Fruit fly (Drosophila melanogaster): ENCODE data around the gene Pldn.

Gene Pldn

DNA sequence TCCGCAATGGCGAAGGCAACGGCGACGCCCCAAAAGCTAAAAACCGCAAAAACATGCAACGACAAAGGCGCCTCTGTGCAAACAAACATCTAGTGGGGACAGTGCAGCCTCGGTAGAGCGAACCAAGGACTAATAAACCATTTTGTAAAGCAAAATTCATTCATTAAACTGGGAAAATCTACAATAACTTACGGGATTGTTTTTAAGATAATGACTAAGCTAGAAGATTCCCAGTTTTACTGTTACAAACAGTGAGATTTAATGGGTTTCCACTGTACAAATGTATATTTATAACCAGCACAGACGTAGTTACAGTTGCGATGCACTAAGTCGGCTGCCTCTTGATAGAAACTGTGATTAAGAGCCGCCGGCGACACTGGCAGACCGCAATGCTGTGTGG is 35.0 kb downstream of the Pldn start (continued):
- TF ChIP-seq knrl (GFP tag; IDR thresholded peaks at IDR 0.05; ENCODE audit: partially characterized antibody) (no peak), CG6813 (GFP tag; optimal IDR thresholded peaks at IDR 0.05) (no peak), CG4424 (GFP tag; optimal IDR thresholded peaks at IDR 0.05) (no peak), esg (GFP tag; conservative IDR thresholded peaks at IDR 0.05) (0 out of 2 replicates have a peak, but pooled peaks have one; percentile 13)

dm6 chr3L:11648410-11648809 is 42.8 kb downstream of the Pldn start, which contains the start of the genes RIOK1 and Polr3H:
Gene RIOK1 (minus strand): TSS chr3L:11648474.
Gene Polr3H (plus strand): TSS chr3L:11648756.
- TF ChIP-seq amos (GFP tag; IDR thresholded peaks at IDR 0.05; ENCODE audit: partially characterized antibody) (no peak), CG17385 (GFP tag; optimal IDR thresholded peaks at IDR 0.05) (peak; percentile 42), CG17359 (tag; optimal IDR thresholded peaks at IDR 0.05) (no peak), CG2875 (GFP tag; optimal IDR thresholded peaks at IDR 0.05) (peak; percentile 5), vfl (GFP tag; optimal IDR thresholded peaks at IDR 0.05) (peak; percentile 59), CG3065 (GFP tag; optimal IDR thresholded peaks at IDR 0.05) (peak; percentile 25), Sry-β (GFP tag; optimal IDR thresholded peaks at IDR 0.05) (peak; percentile 56), Spps (tag; optimal IDR thresholded peaks at IDR 0.05) (peak; percentile 27), ems (GFP tag; optimal IDR thresholded peaks at IDR 0.05) (peak; percentile 83), CG1832 (GFP tag; optimal IDR thresholded peaks at IDR 0.05) (no peak), Hand (GFP tag; optimal IDR thresholded peaks at IDR 0.05) (no peak), Hr51 (GFP tag; optimal IDR thresholded peaks at IDR 0.05) (peak in 1 of 2 experiments; percentile 63), CG11696 (GFP tag; IDR thresholded peaks at IDR 0.05) (no peak), HmgZ (tag; optimal IDR thresholded peaks at IDR 0.05) (peak; percentile 74), gcm2 (GFP tag; optimal IDR thresholded peaks at IDR 0.05) (peak; percentile 62), ewg (GFP tag; optimal IDR thresholded peaks at IDR 0.05) (peak; percentile 34), Asciz (GFP tag; optimal IDR thresholded peaks at IDR 0.05) (no peak), org-1 (GFP tag; optimal IDR thresholded peaks at IDR 0.05) (no peak), CG12104 (GFP tag; optimal IDR thresholded peaks at IDR 0.05) (no peak), cas (GFP tag; IDR thresholded peaks at IDR 0.05) (0 out of 2 replicates have a peak, but pooled peaks have one; percentile 31), NfI (GFP tag; optimal IDR thresholded peaks at IDR 0.05) (peak; percentile 72), CG4404 (GFP tag; IDR thresholded peaks at IDR 0.05) (peak; percentile 24; the same call in 1 of the 2 replicates), Meics (GFP tag; optimal IDR thresholded peaks at IDR 0.05) (peak; percentile 64), Mad (GFP tag; optimal IDR thresholded peaks at IDR 0.05) (peak; percentile 67), CG6254 (GFP tag; optimal IDR thresholded peaks at IDR 0.05) (peak; percentile 16), jigr1 (GFP tag; IDR thresholded peaks at IDR 0.05) (no peak), CG4707 (GFP tag; optimal IDR thresholded peaks at IDR 0.05) (no peak), Myb (GFP tag; optimal IDR thresholded peaks at IDR 0.05) (peak; percentile 37), Bteb2 (GFP tag; optimal IDR thresholded peaks at IDR 0.05) (peak; percentile 73), CG2712 (tag; optimal IDR thresholded peaks at IDR 0.05) (no peak), otp (GFP tag; IDR thresholded peaks at IDR 0.05) (no peak), C15 (GFP tag; IDR thresholded peaks at IDR 0.05) (no peak), CG15601 (tag; optimal IDR thresholded peaks at IDR 0.05) (no peak), CG17612 (GFP tag; IDR thresholded peaks at IDR 0.05) (0 out of 2 replicates have a peak, but pooled peaks have one; percentile 8), ase (GFP tag; IDR thresholded peaks at IDR 0.05) (peak; percentile 39; the same call in 1 of the 3 replicates), Poxn (GFP tag; IDR thresholded peaks at IDR 0.05) (no peak), seq (GFP tag; IDR thresholded peaks at IDR 0.05) (no peak), Doc3 (GFP tag; IDR thresholded peaks at IDR 0.05; ENCODE audit: partially characterized antibody) (no peak), CG1792 (GFP tag; optimal IDR thresholded peaks at IDR 0.05) (peak; percentile 34), CG6683 (GFP tag; optimal IDR thresholded peaks at IDR 0.05) (no peak), Hr39 (optimal IDR thresholded peaks at IDR 0.05) (no peak), CG13894 (tag; optimal IDR thresholded peaks at IDR 0.05) (no peak), gsb-n (tag; optimal IDR thresholded peaks at IDR 0.05) (no peak), gem (tag; optimal IDR thresholded peaks at IDR 0.05) (no peak), Bdp1 (GFP tag; optimal IDR thresholded peaks at IDR 0.05) (peak; percentile 49)

All from whole organism, embryonic.